Worm (Caenorhabditis elegans): ENCODE results near the gene fbxa-26.

DNA sequence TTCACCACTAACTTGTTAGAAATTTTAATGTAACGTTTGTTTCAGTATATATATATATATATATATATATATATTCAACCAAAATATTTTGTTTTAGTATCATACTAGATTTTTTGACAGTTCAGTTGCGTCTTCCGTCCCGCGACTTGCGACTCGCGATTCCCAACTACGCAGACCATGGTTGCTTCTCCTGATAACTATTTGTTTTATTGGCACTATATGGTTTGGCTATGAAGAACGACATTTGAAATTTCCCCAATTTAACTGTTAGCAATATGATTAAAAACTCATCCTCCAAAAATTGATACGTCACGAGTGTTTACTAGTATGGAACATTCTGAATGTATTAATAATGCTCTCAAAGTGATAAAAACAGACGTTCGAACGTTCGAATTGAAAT lies 42.4 kb upstream of the fbxa-26 start:
- no peak for TF ChIP-seq ama-1 (optimal IDR thresholded peaks at IDR 0.05)
- no peak for TF ChIP-seq scrt-1 (GFP tag; IDR thresholded peaks at IDR 0.05)
- no peak for TF ChIP-seq aly-1 (tag; optimal IDR thresholded peaks at IDR 0.05)
- TF ChIP-seq flt-1 (GFP tag; IDR thresholded peaks at IDR 0.05) = no peak
- TF ChIP-seq sea-1 (GFP tag; conservative IDR thresholded peaks at IDR 0.05) = no peak
- no peak for TF ChIP-seq tra-4 (tag; optimal IDR thresholded peaks at IDR 0.05)
- no peak for TF ChIP-seq hnd-1 (tag; optimal IDR thresholded peaks at IDR 0.05)
- TF ChIP-seq ceh-36 (tag; optimal IDR thresholded peaks at IDR 0.05) = no peak
- TF ChIP-seq hmbx-1 (tag; optimal IDR thresholded peaks at IDR 0.05) = no peak
- TF ChIP-seq B0310.2 (tag; optimal IDR thresholded peaks at IDR 0.05) = no peak
- TF ChIP-seq pes-1 (GFP tag; IDR thresholded peaks at IDR 0.05) = no peak
- TF ChIP-seq ceh-13 (GFP tag; optimal IDR thresholded peaks at IDR 0.05) = no peak
- TF ChIP-seq ets-7 (tag; optimal IDR thresholded peaks at IDR 0.05) = no peak
- no peak for TF ChIP-seq tbx-37 (GFP tag; conservative IDR thresholded peaks at IDR 0.05)
